Fruit fly (Drosophila melanogaster): ENCODE measurements around the gene Cht7.
A peak's percentile ranks its signal among the peaks of the same experiment; 100 is the strongest.

Gene Cht7

dm6 chr3L:3090581-3091345 is 16.0 kb downstream of the Cht7 start (continued):
- TF ChIP-seq nerfin-2 (GFP tag; IDR thresholded peaks at IDR 0.05; ENCODE audit: partially characterized antibody) (no peak), Scr (GFP tag; IDR thresholded peaks at IDR 0.05; ENCODE audit: partially characterized antibody) (peak; percentile 25; the same call in 1 of the 2 replicates), Awh (GFP tag; IDR thresholded peaks at IDR 0.05) (0 out of 2 replicates have a peak, but pooled peaks have one; percentile 33), stc (GFP tag; IDR thresholded peaks at IDR 0.05) (peak; percentile 63), phol (tag; optimal IDR thresholded peaks at IDR 0.05) (peak; percentile 23), Blimp-1 (GFP tag; optimal IDR thresholded peaks at IDR 0.05) (peak; percentile 48), CG2712 (tag; optimal IDR thresholded peaks at IDR 0.05) (peak; percentile 54), CTCF (GFP tag; optimal IDR thresholded peaks at IDR 0.05) (peak; percentile 21), HmgZ (tag; optimal IDR thresholded peaks at IDR 0.05) (peak; percentile 59), CG32767 (GFP tag; IDR thresholded peaks at IDR 0.05) (no peak), CG10654 (GFP tag; optimal IDR thresholded peaks at IDR 0.05) (no peak), slp2 (GFP tag; optimal IDR thresholded peaks at IDR 0.05) (no peak), ara (GFP tag; IDR thresholded peaks at IDR 0.05) (peak; percentile 52; the same call in 1 of the 2 replicates), aop (GFP tag; IDR thresholded peaks at IDR 0.05) (no peak), dmrt11E (tag; optimal IDR thresholded peaks at IDR 0.05) (peak; percentile 32), Bgb (GFP tag; IDR thresholded peaks at IDR 0.05; ENCODE audit: partially characterized antibody) (peak; percentile 63; the same call in 1 of the 2 replicates), CG42726 (GFP tag; IDR thresholded peaks at IDR 0.05; ENCODE audit: partially characterized antibody) (peak; percentile 69), CG1602 (GFP tag; optimal IDR thresholded peaks at IDR 0.05) (peak; percentile 9), CG6791 (GFP tag; IDR thresholded peaks at IDR 0.05; ENCODE audit: partially characterized antibody) (peak; percentile 72; the same call in 2 of the 3 replicates), CG1603 (tag; optimal IDR thresholded peaks at IDR 0.05) (peak; percentile 42), slou (GFP tag; optimal IDR thresholded peaks at IDR 0.05) (no peak), CG6272 (GFP tag; IDR thresholded peaks at IDR 0.05) (no peak), tin (GFP tag; optimal IDR thresholded peaks at IDR 0.05) (peak; percentile 28), CG7839 (tag; optimal IDR thresholded peaks at IDR 0.05) (peak; percentile 58), CG17829 (tag; optimal IDR thresholded peaks at IDR 0.05) (peak; percentile 50), CG4360 (GFP tag; IDR thresholded peaks at IDR 0.05) (peak; percentile 45), CG6254 (GFP tag; optimal IDR thresholded peaks at IDR 0.05) (peak; percentile 19), dimm (GFP tag; IDR thresholded peaks at IDR 0.05) (no peak), HLH4C (GFP tag; IDR thresholded peaks at IDR 0.05; ENCODE audit: partially characterized antibody) (peak; percentile 34; the same call in 1 of the 3 replicates), CG8290 (GFP tag; optimal IDR thresholded peaks at IDR 0.05) (no peak), CG8290 (tag; optimal IDR thresholded peaks at IDR 0.05) (peak in 1 of 2 experiments; percentile 74), CG11085 (GFP tag; IDR thresholded peaks at IDR 0.05) (0 out of 2 replicates have a peak, but pooled peaks have one; percentile 19), hkb (optimal IDR thresholded peaks at IDR 0.05) (no peak), hkb (GFP tag; IDR thresholded peaks at IDR 0.05) (peak; percentile 66), Opbp (GFP tag; IDR thresholded peaks at IDR 0.05; ENCODE audit: partially characterized antibody) (peak; percentile 67; the same call in 2 of the 3 replicates), kni (GFP tag; optimal IDR thresholded peaks at IDR 0.05) (peak; percentile 71), org-1 (GFP tag; optimal IDR thresholded peaks at IDR 0.05) (no peak), CG14014 (GFP tag; IDR thresholded peaks at IDR 0.05) (no peak), rib (GFP tag; IDR thresholded peaks at IDR 0.05) (peak; percentile 51; the same call in 1 of the 2 replicates), CG17361 (GFP tag; IDR thresholded peaks at IDR 0.05) (peak; percentile 46; the same call in 1 of the 3 replicates), Stat92E (GFP tag; optimal IDR thresholded peaks at IDR 0.05) (peak in 1 of 3 experiments; percentile 81), chinmo (GFP tag; IDR thresholded peaks at IDR 0.05; ENCODE audit: partially characterized antibody) (0 out of 4 replicates have a peak, but pooled peaks have one; percentile 69), CG3281 (GFP tag; optimal IDR thresholded peaks at IDR 0.05) (no peak), CG12391 (tag; optimal IDR thresholded peaks at IDR 0.05) (peak; percentile 38), ken (GFP tag; IDR thresholded peaks at IDR 0.05) (peak; percentile 59; the same call in 1 of the 3 replicates), crol (GFP tag; IDR thresholded peaks at IDR 0.05) (0 out of 2 replicates have a peak, but pooled peaks have one; percentile 32), CG12155 (GFP tag; optimal IDR thresholded peaks at IDR 0.05) (peak; percentile 11), CG33213 (GFP tag; optimal IDR thresholded peaks at IDR 0.05) (peak; percentile 8), tx (GFP tag; optimal IDR thresholded peaks at IDR 0.05) (peak; percentile 21)

All from whole organism, embryonic.